Fruit fly (Drosophila melanogaster) whole organism, embryonic: Measurements from ENCODE around the gene CG31041.

Experiments used
- Abd-B ChIP-seq: fragments of 200-800 bp; sonication (Bioruptor generic); optimal IDR thresholded peaks from 2 replicates; lab custom pipeline; 2018; ENCODE audit warnings: missing biosample characterization, mild to moderate bottlenecking, missing genetic modification characterization, moderate library complexity
- Aef1 ChIP-seq: fragments of 200-800 bp; sonication (Bioruptor generic); IDR thresholded peaks from 3 replicates; pipeline ENCODE4 v1.3.6; 2022; ENCODE audit warnings: missing biosample characterization, missing genetic modification characterization
- BtbVII ChIP-seq: fragments of 200-800 bp; sonication (Bioruptor generic); optimal IDR thresholded peaks from 3 replicates; lab custom pipeline; 2017; ENCODE audit warnings: missing biosample characterization, mild to moderate bottlenecking, missing genetic modification characterization
- CG1024 ChIP-seq: fragments of 200-800 bp; sonication (Bioruptor generic); IDR thresholded peaks from 2 replicates; pipeline ENCODE4 v1.3.6; 2022; ENCODE audit warnings: missing biosample characterization, missing genetic modification characterization
- CG10267 ChIP-seq: fragments of 200-800 bp; sonication (Bioruptor generic); optimal IDR thresholded peaks from 2 replicates; lab custom pipeline; 2018; ENCODE audit warnings: missing biosample characterization, mild to moderate bottlenecking, missing genetic modification characterization, moderate library complexity
- CG11560 ChIP-seq: fragments of 200-800 bp; sonication (Bioruptor generic); IDR thresholded peaks from 3 replicates; pipeline ENCODE4 v1.3.6; 2022; ENCODE audit warnings: missing biosample characterization, missing genetic modification characterization
- CG11723 ChIP-seq: fragments of 200-800 bp; sonication (Bioruptor generic); optimal IDR thresholded peaks from 2 replicates; lab custom pipeline; 2017; ENCODE audit warnings: missing biosample characterization, mild to moderate bottlenecking, missing genetic modification characterization
- CG1233 ChIP-seq: fragments of 200-800 bp; sonication (Bioruptor generic); optimal IDR thresholded peaks from 4 replicates; lab custom pipeline; 2018; ENCODE audit warnings: missing biosample characterization, mild to moderate bottlenecking, missing genetic modification characterization
- CG13424 ChIP-seq: fragments of 200-800 bp; sonication (Bioruptor generic); optimal IDR thresholded peaks from 2 replicates; lab custom pipeline; 2019; ENCODE audit warnings: missing biosample characterization, mild to moderate bottlenecking, missing genetic modification characterization, moderate library complexity
- CG1603 ChIP-seq: fragments of 200-800 bp; sonication (Bioruptor generic); optimal IDR thresholded peaks from 2 replicates; lab custom pipeline; 2019; ENCODE audit warnings: missing biosample characterization, mild to moderate bottlenecking, missing genetic modification characterization, moderate library complexity
- CG17328 ChIP-seq: fragments of 200-800 bp; sonication (Bioruptor generic); IDR thresholded peaks from 2 replicates; pipeline ENCODE4 v1.3.6; 2022; ENCODE audit warnings: missing biosample characterization, missing genetic modification characterization
- CG17802 ChIP-seq: fragments of 200-800 bp; sonication (Bioruptor generic); optimal IDR thresholded peaks from 2 replicates; lab custom pipeline; 2018; ENCODE audit warnings: missing biosample characterization, mild to moderate bottlenecking, missing genetic modification characterization, moderate library complexity
- CG17829 ChIP-seq: fragments of 200-800 bp; optimal IDR thresholded peaks from 2 replicates; lab custom pipeline; 2019; ENCODE audit warnings: missing biosample characterization, mild to moderate bottlenecking, missing genetic modification characterization, moderate library complexity
- CG1832 ChIP-seq: fragments of 200-800 bp; sonication (Bioruptor generic); optimal IDR thresholded peaks from 2 replicates; lab custom pipeline; 2017; ENCODE audit warnings: missing biosample characterization, mild to moderate bottlenecking, missing genetic modification characterization, inconsistent platforms
- CG18764 ChIP-seq: fragments of 200-800 bp; sonication (Bioruptor generic); optimal IDR thresholded peaks from 3 replicates; lab custom pipeline; 2016; ENCODE audit warnings: missing biosample characterization, missing genetic modification characterization
- CG30403 ChIP-seq: fragments of 200-800 bp; sonication (Bioruptor generic); optimal IDR thresholded peaks from 3 replicates; lab custom pipeline; 2016; ENCODE audit warnings: missing biosample characterization, missing genetic modification characterization
- CG6765 ChIP-seq: fragments of 200-800 bp; sonication (Bioruptor generic); optimal IDR thresholded peaks from 3 replicates; lab custom pipeline; 2017; ENCODE audit warnings: missing biosample characterization, mild to moderate bottlenecking, missing genetic modification characterization
- CG9437 ChIP-seq: fragments of 200-800 bp; sonication (Bioruptor generic); optimal IDR thresholded peaks from 2 replicates; lab custom pipeline; 2018; ENCODE audit warnings: missing biosample characterization, mild to moderate bottlenecking, missing genetic modification characterization
- CG9797 ChIP-seq: fragments of 200-800 bp; sonication (Bioruptor generic); optimal IDR thresholded peaks from 3 replicates; lab custom pipeline; 2018; ENCODE audit warnings: missing biosample characterization, mild to moderate bottlenecking, missing genetic modification characterization
- Camta ChIP-seq: fragments of 200-800 bp; sonication (Bioruptor generic); optimal IDR thresholded peaks from 2 replicates; lab custom pipeline; 2016; ENCODE audit warnings: missing biosample characterization, missing genetic modification characterization
- CoRest ChIP-seq: fragments of 200-800 bp; sonication (Bioruptor generic); optimal IDR thresholded peaks from 3 replicates; lab custom pipeline; 2018; ENCODE audit warnings: missing biosample characterization, mild to moderate bottlenecking, missing genetic modification characterization, moderate library complexity
- D19B ChIP-seq: fragments of 200-800 bp; sonication (Bioruptor generic); optimal IDR thresholded peaks from 2 replicates; lab custom pipeline; 2017; ENCODE audit warnings: missing biosample characterization, mild to moderate bottlenecking, missing genetic modification characterization
- Dbx ChIP-seq: fragments of 200-800 bp; sonication (Bioruptor generic); IDR thresholded peaks from 3 replicates; pipeline ENCODE4 v1.3.6; 2022; ENCODE audit warnings: missing biosample characterization, missing genetic modification characterization
- Fer1 ChIP-seq: fragments of 200-800 bp; sonication (Bioruptor generic); optimal IDR thresholded peaks from 2 replicates; lab custom pipeline; 2017; ENCODE audit warnings: missing biosample characterization, mild to moderate bottlenecking, missing genetic modification characterization
- HHEX ChIP-seq: fragments of 200-800 bp; sonication (Bioruptor generic); optimal IDR thresholded peaks from 3 replicates; lab custom pipeline; 2017; ENCODE audit warnings: missing biosample characterization, mild to moderate bottlenecking, missing genetic modification characterization, missing genetic modification reagents
- Hand ChIP-seq: fragments of 200-800 bp; sonication (Bioruptor generic); optimal IDR thresholded peaks from 2 replicates; lab custom pipeline; 2017; ENCODE audit warnings: mild to moderate bottlenecking, missing biosample characterization, missing genetic modification reagents, missing genetic modification characterization
- Hmx ChIP-seq: fragments of 200-800 bp; sonication (Bioruptor generic); optimal IDR thresholded peaks from 2 replicates; lab custom pipeline; 2016; ENCODE audit warnings: missing biosample characterization, missing genetic modification characterization
- Lim3 ChIP-seq: fragments of 200-800 bp; sonication (Bioruptor generic); IDR thresholded peaks from 2 replicates; pipeline ENCODE4 v1.3.6; 2022; ENCODE audit warnings: missing biosample characterization, missing genetic modification characterization
- Rfx ChIP-seq: fragments of 200-800 bp; sonication (Bioruptor generic); IDR thresholded peaks from 2 replicates; pipeline ENCODE4 v1.3.6; 2022; ENCODE audit warnings: missing biosample characterization, missing genetic modification characterization
- Rx ChIP-seq: fragments of 200-800 bp; sonication (Bioruptor generic); IDR thresholded peaks from 2 replicates; pipeline ENCODE4 v1.3.6; 2022; ENCODE audit warnings: missing biosample characterization, missing genetic modification characterization
- ac ChIP-seq: fragments of 200-800 bp; sonication (Bioruptor generic); optimal IDR thresholded peaks from 3 replicates; lab custom pipeline; 2017; ENCODE audit warnings: missing biosample characterization, mild to moderate bottlenecking, missing genetic modification characterization
- amos ChIP-seq: fragments of 200-800 bp; sonication (Bioruptor generic); IDR thresholded peaks from 2 replicates; pipeline ENCODE4 v1.3.6; 2022; ENCODE audit warnings: missing biosample characterization, missing genetic modification characterization; ENCODE audit not compliant: partially characterized antibody
- ato ChIP-seq: fragments of 200-800 bp; sonication (Bioruptor generic); IDR thresholded peaks from 2 replicates; pipeline ENCODE4 v1.3.6; 2022; ENCODE audit warnings: missing biosample characterization, missing genetic modification characterization; ENCODE audit not compliant: partially characterized antibody
- bbx ChIP-seq: fragments of 200-800 bp; sonication (Bioruptor generic); IDR thresholded peaks from 2 replicates; pipeline ENCODE4 v1.3.6; 2022; ENCODE audit warnings: missing biosample characterization, missing genetic modification characterization; ENCODE audit not compliant: partially characterized antibody
- chinmo ChIP-seq: fragments of 200-800 bp; sonication (Bioruptor generic); IDR thresholded peaks from 4 replicates; pipeline ENCODE4 v1.3.6; 2022; ENCODE audit warnings: missing biosample characterization, missing genetic modification characterization; ENCODE audit not compliant: partially characterized antibody
- crol ChIP-seq: fragments of 200-800 bp; sonication (Bioruptor generic); IDR thresholded peaks from 2 replicates; pipeline ENCODE4 v1.3.6; 2022; ENCODE audit warnings: missing biosample characterization, missing genetic modification characterization
- dan ChIP-seq: fragments of 200-800 bp; sonication (Bioruptor generic); IDR thresholded peaks from 2 replicates; pipeline ENCODE4 v1.3.6; 2022; ENCODE audit warnings: missing biosample characterization, missing genetic modification characterization
- dmrt11E ChIP-seq: fragments of 200-800 bp; sonication (Bioruptor generic); optimal IDR thresholded peaks from 3 replicates; lab custom pipeline; 2018; ENCODE audit warnings: missing biosample characterization, mild to moderate bottlenecking, missing genetic modification characterization, moderate library complexity
- fru ChIP-seq: fragments of >200 bp; optimal IDR thresholded peaks from 2 replicates; lab custom pipeline; 2017
- ham ChIP-seq: fragments of 200-800 bp; sonication (Bioruptor generic); IDR thresholded peaks from 2 replicates; pipeline ENCODE4 v1.3.6; 2022; ENCODE audit warnings: missing biosample characterization, missing genetic modification characterization
- ind ChIP-seq: fragments of 200-800 bp; sonication (Bioruptor generic); optimal IDR thresholded peaks from 3 replicates; lab custom pipeline; 2016; ENCODE audit warnings: missing biosample characterization, missing genetic modification characterization
- mld ChIP-seq: fragments of 200-800 bp; sonication (Bioruptor generic); IDR thresholded peaks from 3 replicates; pipeline ENCODE4 v1.3.6; 2022; ENCODE audit warnings: missing biosample characterization, missing genetic modification characterization; ENCODE audit not compliant: partially characterized antibody
- nerfin-1 ChIP-seq: fragments of 200-800 bp; sonication (Bioruptor generic); optimal IDR thresholded peaks from 3 replicates; lab custom pipeline; 2019; ENCODE audit warnings: missing biosample characterization, mild to moderate bottlenecking, missing genetic modification characterization, moderate library complexity
- p53 ChIP-seq: fragments of 200-800 bp; sonication (Bioruptor generic); optimal IDR thresholded peaks from 2 replicates; lab custom pipeline; 2016; ENCODE audit warnings: missing biosample characterization, missing genetic modification characterization
- pfk ChIP-seq: fragments of 200-800 bp; sonication (Bioruptor generic); optimal IDR thresholded peaks from 2 replicates; lab custom pipeline; 2018; ENCODE audit warnings: missing biosample characterization, mild to moderate bottlenecking, missing genetic modification characterization, moderate library complexity
- phol ChIP-seq: fragments of 200-800 bp; sonication (Bioruptor generic); optimal IDR thresholded peaks from 3 replicates; lab custom pipeline; 2018; ENCODE audit warnings: missing biosample characterization, mild to moderate bottlenecking, missing genetic modification characterization, moderate library complexity
- slp2 ChIP-seq: fragments of 200-800 bp; sonication (Bioruptor generic); optimal IDR thresholded peaks from 2 replicates; lab custom pipeline; 2016; ENCODE audit warnings: missing biosample characterization, missing genetic modification characterization
- sob ChIP-seq: fragments of 200-800 bp; sonication (Bioruptor generic); IDR thresholded peaks from 2 replicates; pipeline ENCODE4 v1.3.6; 2022; ENCODE audit warnings: missing biosample characterization, missing genetic modification characterization
- toy ChIP-seq: fragments of 200-800 bp; sonication (Bioruptor generic); IDR thresholded peaks from 2 replicates; pipeline ENCODE4 v1.3.6; 2022; ENCODE audit warnings: missing biosample characterization, missing genetic modification characterization
- twi ChIP-seq: fragments of 200-800 bp; optimal IDR thresholded peaks from 2 replicates; lab custom pipeline; 2019; ENCODE audit warnings: missing biosample characterization, mild to moderate bottlenecking, missing genetic modification characterization, moderate library complexity
- vfl ChIP-seq: fragments of 200-800 bp; sonication (Bioruptor generic); optimal IDR thresholded peaks from 2 replicates; lab custom pipeline; 2016; ENCODE audit warnings: missing biosample characterization, missing genetic modification characterization

Gene CG31041

dm6 chr3R:29625883-29626282, 35.2 kb upstream of the CG31041 start (continued):
- TF ChIP-seq dmrt11E (tag; lab: Kevin White, UChicago) (peak; percentile 32), phol (tag; lab: Kevin White, UChicago) (peak; percentile 34), ato (no peak), CG1233 (no peak), CG17829 (tag; lab: Kevin White, UChicago) (no peak), CG10267 (tag; lab: Kevin White, UChicago) (peak; percentile 13), chinmo (GFP tag; lab: Robert Waterston, UW) (no peak), Hand (peak; percentile 45), Aef1 (GFP tag; lab: Robert Waterston, UW) (peak; percentile 32; the same call in 1 of the 3 replicates), BtbVII (GFP tag; lab: Kevin White, UChicago) (peak; percentile 26), crol (GFP tag; lab: Robert Waterston, UW) (no peak), CG11723 (no peak), CG9797 (no peak), Fer1 (peak; percentile 62), pfk (GFP tag; lab: Kevin White, UChicago) (no peak), vfl (GFP tag; lab: Kevin White, UChicago) (no peak), Rfx (GFP tag; lab: Robert Waterston, UW) (peak; percentile 56), bbx (GFP tag; lab: Robert Waterston, UW) (no peak), ac (GFP tag; lab: Kevin White, UChicago) (no peak), amos (GFP tag; lab: Robert Waterston, UW) (no peak), twi (tag; lab: Kevin White, UChicago) (no peak), CG11560 (tag; lab: Robert Waterston, UW) (0 out of 3 replicates have a peak, but pooled peaks have one; percentile 21), Abd-B (GFP tag; lab: Kevin White, UChicago) (no peak), p53 (GFP tag; lab: Kevin White, UChicago) (no peak), CG17802 (tag; lab: Kevin White, UChicago) (no peak), Lim3 (GFP tag; lab: Robert Waterston, UW) (0 out of 2 replicates have a peak, but pooled peaks have one; percentile 29), nerfin-1 (tag; lab: Kevin White, UChicago) (peak; percentile 1), Hmx (GFP tag; lab: Kevin White, UChicago) (no peak), CG17328 (GFP tag; lab: Robert Waterston, UW) (0 out of 2 replicates have a peak, but pooled peaks have one; percentile 34), mld (GFP tag; lab: Robert Waterston, UW) (no peak), CG18764 (no peak), fru (lab: Kevin White, UChicago) (no peak), CG1832 (GFP tag; lab: Kevin White, UChicago) (no peak), HHEX (GFP tag; lab: Kevin White, UChicago) (peak; percentile 24), ind (GFP tag; lab: Kevin White, UChicago) (peak; percentile 49), Camta (no peak), CG1024 (GFP tag; lab: Robert Waterston, UW) (0 out of 2 replicates have a peak, but pooled peaks have one; percentile 10), sob (no peak), CG13424 (peak; percentile 41), D19B (GFP tag; lab: Kevin White, UChicago) (peak; percentile 0), Dbx (GFP tag; lab: Robert Waterston, UW) (0 out of 3 replicates have a peak, but pooled peaks have one; percentile 65), CG1603 (tag; lab: Kevin White, UChicago) (peak; percentile 50), slp2 (GFP tag; lab: Kevin White, UChicago) (no peak), CG6765 (GFP tag; lab: Kevin White, UChicago) (no peak), ham (GFP tag; lab: Robert Waterston, UW) (0 out of 2 replicates have a peak, but pooled peaks have one; percentile 32), CoRest (tag; lab: Kevin White, UChicago) (peak; percentile 25), dan (GFP tag; lab: Robert Waterston, UW) (no peak), Rx (GFP tag; lab: Robert Waterston, UW) (0 out of 2 replicates have a peak, but pooled peaks have one; percentile 13), CG9437 (GFP tag; lab: Kevin White, UChicago) (no peak), toy (no peak), CG30403 (GFP tag; lab: Kevin White, UChicago) (peak; percentile 47)
